Worm (Caenorhabditis elegans): ENCODE results near the gene fbxa-126.

fbxa-126 gene

ce11 chrIV:14272561-14272960, 49.0 kb downstream of the fbxa-126 start (continued):
- TF ChIP-seq mdl-1 (tag; optimal IDR thresholded peaks at IDR 0.05) (peak; percentile 49 to 92), ztf-7 (tag; optimal IDR thresholded peaks at IDR 0.05) (no peak), mdt-29 (GFP tag; IDR thresholded peaks at IDR 0.05) (no peak), lim-7 (GFP tag; IDR thresholded peaks at IDR 0.05) (no peak), ceh-32 (tag; optimal IDR thresholded peaks at IDR 0.05; ENCODE audit: poor library complexity) (no peak), Y5F2A.4 (GFP tag; optimal IDR thresholded peaks at IDR 0.05) (no peak), nhr-76 (tag; optimal IDR thresholded peaks at IDR 0.05) (no peak), daf-19 (GFP tag; conservative IDR thresholded peaks at IDR 0.05) (no peak), hlh-11 (tag; optimal IDR thresholded peaks at IDR 0.05) (no peak), mxl-2 (GFP tag; conservative IDR thresholded peaks at IDR 0.05) (no peak), T20F7.1 (GFP tag; optimal IDR thresholded peaks at IDR 0.05) (no peak), snpc-1.2 (GFP tag; IDR thresholded peaks at IDR 0.05) (no peak), unc-39 (tag; optimal IDR thresholded peaks at IDR 0.05) (no peak), daf-8 (GFP tag; IDR thresholded peaks at IDR 0.05) (no peak), nhr-11 (tag; optimal IDR thresholded peaks at IDR 0.05) (peak; percentile 7), F49E8.2 (tag; optimal IDR thresholded peaks at IDR 0.05; ENCODE audit: borderline replicate concordance) (no peak), jun-1 (tag; optimal IDR thresholded peaks at IDR 0.05) (no peak), skn-1 (tag; optimal IDR thresholded peaks at IDR 0.05) (no peak), R02D3.7 (tag; optimal IDR thresholded peaks at IDR 0.05) (no peak), daf-16 (GFP tag; optimal IDR thresholded peaks at IDR 0.05) (no peak), daf-16 (tag; optimal IDR thresholded peaks at IDR 0.05) (no peak), mep-1 (tag; optimal IDR thresholded peaks at IDR 0.05) (peak; percentile 54), ceh-28 (tag; optimal IDR thresholded peaks at IDR 0.05) (no peak), cey-2 (tag; optimal IDR thresholded peaks at IDR 0.05; ENCODE audit: borderline replicate concordance, insufficient read depth) (no peak), lin-15B (tag; optimal IDR thresholded peaks at IDR 0.05) (no peak), nhr-25 (tag; optimal IDR thresholded peaks at IDR 0.05; ENCODE audit: borderline replicate concordance, insufficient read depth) (no peak), mes-2 (tag; optimal IDR thresholded peaks at IDR 0.05; ENCODE audit: poor library complexity, severe bottlenecking) (no peak), hmg-1.1 (GFP tag; IDR thresholded peaks at IDR 0.05) (peak; percentile 44; the same call in 1 of the 2 replicates), arid-1 (GFP tag; conservative IDR thresholded peaks at IDR 0.05) (no peak), ZK546.5 (tag; optimal IDR thresholded peaks at IDR 0.05) (no peak), mxl-3 (GFP tag; optimal IDR thresholded peaks at IDR 0.05) (no peak), F10B5.3 (tag; optimal IDR thresholded peaks at IDR 0.05) (no peak), zfp-2 (tag; optimal IDR thresholded peaks at IDR 0.05) (no peak), daf-12 (tag; optimal IDR thresholded peaks at IDR 0.05) (no peak), zip-2 (tag; optimal IDR thresholded peaks at IDR 0.05) (no peak), lsy-2 (tag; optimal IDR thresholded peaks at IDR 0.05) (peak; percentile 2 to 42), nhr-77 (tag; optimal IDR thresholded peaks at IDR 0.05) (no peak), dmd-6 (GFP tag; IDR thresholded peaks at IDR 0.05) (no peak), ama-1 (optimal IDR thresholded peaks at IDR 0.05) (no peak), lin-39 (tag; optimal IDR thresholded peaks at IDR 0.05) (no peak), snpc-4 (tag; optimal IDR thresholded peaks at IDR 0.05) (no peak), F37D6.2 (tag; optimal IDR thresholded peaks at IDR 0.05) (peak; percentile 9), zip-11 (GFP tag; IDR thresholded peaks at IDR 0.05) (no peak), zfp-3 (GFP tag; conservative IDR thresholded peaks at IDR 0.05) (no peak), lin-29 (GFP tag; IDR thresholded peaks at IDR 0.05) (no peak), T26A8.4 (GFP tag; IDR thresholded peaks at IDR 0.05) (no peak), ztf-11 (tag; optimal IDR thresholded peaks at IDR 0.05) (no peak)

All from whole organism, L4 larva.